Fruit fly (Drosophila melanogaster) S2 (cell line): Measurements from ENCODE around the gene CG1983.

ENCODE experiments used
- CG8478 ChIP-seq: fragments of >200 bp; optimal IDR thresholded peaks from 2 replicates; lab custom pipeline; 2018
- CTCF ChIP-seq, 2 experiments: fragments of >200 bp; optimal IDR thresholded peaks; 2 replicates each; lab custom pipeline; 2018

DNA sequence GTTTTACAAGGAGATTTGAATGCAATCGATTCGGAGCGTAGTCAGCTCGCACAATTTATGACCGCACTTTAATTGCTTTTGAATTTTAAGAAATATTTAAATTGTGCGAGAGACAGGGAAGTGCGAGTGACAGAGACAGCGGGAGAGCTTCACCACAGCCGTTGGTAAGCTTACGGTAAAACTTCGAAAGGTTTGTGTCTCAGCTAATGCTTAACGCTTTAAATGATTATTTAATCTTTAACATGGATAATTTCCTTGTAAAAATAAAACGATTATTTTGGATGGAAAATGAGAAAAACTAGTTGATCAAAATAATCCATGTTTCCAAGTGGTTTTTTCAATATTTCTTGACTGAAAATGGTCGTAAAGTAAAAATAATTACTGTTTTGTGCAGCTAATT, 26.9 kb downstream of the CG1983 start:
- no peak for TF ChIP-seq CG8478 (lab: Kevin White, UChicago)
- no peak for TF ChIP-seq CTCF (optimal IDR thresholded peaks at IDR 0.05; lab: Kevin White, UChicago)
